Fruit fly (Drosophila melanogaster): ENCODE data around the gene CG6845.

dm6 chr3L:166789-167132 lies 20.5 kb downstream of the CG6845 start:
- TF ChIP-seq CG5204 (GFP tag; optimal IDR thresholded peaks at IDR 0.05): no peak
- TF ChIP-seq Mnt (GFP tag; optimal IDR thresholded peaks at IDR 0.05): no peak
- no peak for TF ChIP-seq cnc (optimal IDR thresholded peaks at IDR 0.05)
- TF ChIP-seq bab1 (GFP tag; optimal IDR thresholded peaks at IDR 0.05): no peak
- no peak for TF ChIP-seq pad (GFP tag; optimal IDR thresholded peaks at IDR 0.05)
- TF ChIP-seq Clk (GFP tag; optimal IDR thresholded peaks at IDR 0.05): no peak
- TF ChIP-seq CG7101 (tag; optimal IDR thresholded peaks at IDR 0.05): no peak
- TF ChIP-seq ovo (GFP tag; optimal IDR thresholded peaks at IDR 0.05): no peak
- TF ChIP-seq CG7045 (GFP tag; optimal IDR thresholded peaks at IDR 0.05): no peak

Measured in whole organism, adult.